Worm (Caenorhabditis elegans) whole organism, late embryonic: Measurements from ENCODE around the gene sre-24.

Experiments
- C38D4.7 ChIP-seq: fragments of 200-800 bp; sonication (Bioruptor generic); optimal IDR thresholded peaks from 2 replicates; lab custom pipeline; 2018; ENCODE audit warnings: mild to moderate bottlenecking, missing genetic modification characterization, moderate library complexity, missing compliant biosample characterization
- F13H6.1 ChIP-seq: sonication (generic microtip); optimal IDR thresholded peaks from 2 replicates; lab custom pipeline; 2016; ENCODE audit warnings: missing genetic modification characterization, missing compliant biosample characterization
- K02D7.2 ChIP-seq: sonication (generic microtip); optimal IDR thresholded peaks from 2 replicates; lab custom pipeline; 2017; ENCODE audit warnings: mild to moderate bottlenecking, missing genetic modification characterization, missing compliant biosample characterization
- ahr-1 ChIP-seq: sonication (generic microtip); optimal IDR thresholded peaks from 2 replicates; lab custom pipeline; 2016; ENCODE audit warnings: missing genetic modification characterization, missing compliant biosample characterization
- ama-1 ChIP-seq: fragments of 150-350 bp; optimal IDR thresholded peaks from 2 replicates; lab custom pipeline; 2014
- ceh-14 ChIP-seq: sonication (generic microtip); optimal IDR thresholded peaks from 2 replicates; lab custom pipeline; 2016; ENCODE audit warnings: missing genotype, missing genetic modification characterization, missing compliant biosample characterization
- ceh-2 ChIP-seq: sonication (generic microtip); optimal IDR thresholded peaks from 2 replicates; lab custom pipeline; 2016; ENCODE audit warnings: missing genotype, missing genetic modification characterization, missing compliant biosample characterization
- ceh-22 ChIP-seq: sonication (generic microtip); optimal IDR thresholded peaks from 2 replicates; lab custom pipeline; 2017; ENCODE audit warnings: missing biosample characterization, missing genetic modification characterization
- ceh-30 ChIP-seq: fragments of 150-350 bp; optimal IDR thresholded peaks from 2 replicates; lab custom pipeline; 2014; ENCODE audit warnings: missing biosample characterization, missing genetic modification characterization
- ceh-31 ChIP-seq: sonication (generic microtip); optimal IDR thresholded peaks from 2 replicates; lab custom pipeline; 2016; ENCODE audit warnings: missing genetic modification characterization, missing compliant biosample characterization
- ceh-34 ChIP-seq: sonication (generic microtip); optimal IDR thresholded peaks from 2 replicates; lab custom pipeline; 2016; ENCODE audit warnings: mild to moderate bottlenecking, missing genetic modification characterization, missing compliant biosample characterization
- ceh-45 ChIP-seq: fragments of 200-800 bp; sonication (Bioruptor generic); IDR thresholded peaks from 2 replicates; pipeline ENCODE4 v1.3.6; 2022; ENCODE audit warnings: missing genetic modification reagents, missing genetic modification characterization, missing compliant biosample characterization
- ceh-48 ChIP-seq: sonication (generic microtip); optimal IDR thresholded peaks from 2 replicates; lab custom pipeline; 2016; ENCODE audit warnings: missing genetic modification characterization, inconsistent platforms, missing compliant biosample characterization
- ceh-9 ChIP-seq: sonication (generic microtip); optimal IDR thresholded peaks from 2 replicates; lab custom pipeline; 2016; ENCODE audit warnings: mild to moderate bottlenecking, missing genetic modification characterization, inconsistent platforms, missing compliant biosample characterization
- che-1 ChIP-seq: sonication (generic microtip); optimal IDR thresholded peaks from 2 replicates; lab custom pipeline; 2016; ENCODE audit warnings: mild to moderate bottlenecking, missing genetic modification characterization, missing compliant biosample characterization
- dmd-4 ChIP-seq: sonication (generic microtip); optimal IDR thresholded peaks from 2 replicates; lab custom pipeline; 2016; ENCODE audit warnings: borderline replicate concordance, missing genetic modification characterization, missing compliant biosample characterization
- dve-1 ChIP-seq: sonication (generic microtip); optimal IDR thresholded peaks from 2 replicates; lab custom pipeline; 2017; ENCODE audit warnings: antibody characterized with exemption, mild to moderate bottlenecking, missing genetic modification characterization, missing compliant biosample characterization
- elt-2 ChIP-seq: sonication (generic microtip); optimal IDR thresholded peaks from 2 replicates; lab custom pipeline; 2016; ENCODE audit warnings: missing genetic modification reagents, missing genetic modification characterization, missing compliant biosample characterization
- ets-4 ChIP-seq: sonication (generic microtip); optimal IDR thresholded peaks from 2 replicates; lab custom pipeline; 2016; ENCODE audit warnings: missing genetic modification characterization, missing compliant biosample characterization
- eyg-1 ChIP-seq: sonication (generic microtip); optimal IDR thresholded peaks from 2 replicates; lab custom pipeline; 2016; ENCODE audit warnings: missing genotype, missing genetic modification characterization, missing compliant biosample characterization
- fax-1 ChIP-seq: sonication (generic microtip); optimal IDR thresholded peaks from 2 replicates; lab custom pipeline; 2016; ENCODE audit warnings: missing genotype, missing genetic modification characterization, missing compliant biosample characterization
- fkh-10 ChIP-seq: fragments of 150-350 bp; optimal IDR thresholded peaks from 2 replicates; lab custom pipeline; 2014; ENCODE audit warnings: missing biosample characterization, missing genetic modification reagents, missing genetic modification characterization
- gmeb-2 ChIP-seq: sonication (generic microtip); optimal IDR thresholded peaks from 2 replicates; lab custom pipeline; 2016; ENCODE audit warnings: missing genetic modification characterization, inconsistent platforms, missing compliant biosample characterization
- hlh-13 ChIP-seq: fragments of 200-800 bp; sonication (Bioruptor generic); optimal IDR thresholded peaks from 2 replicates; lab custom pipeline; 2018; ENCODE audit warnings: mild to moderate bottlenecking, missing genetic modification characterization, missing compliant biosample characterization
- hlh-15 ChIP-seq: sonication (generic microtip); optimal IDR thresholded peaks from 2 replicates; lab custom pipeline; 2016; ENCODE audit warnings: missing genetic modification characterization, missing compliant biosample characterization
- hlh-30 ChIP-seq: sonication (generic microtip); optimal IDR thresholded peaks from 2 replicates; lab custom pipeline; 2017; ENCODE audit warnings: antibody characterized with exemption, missing genetic modification characterization, missing compliant biosample characterization; ENCODE audit not compliant: insufficient read depth
- hlh-8 ChIP-seq: sonication (generic microtip); optimal IDR thresholded peaks from 2 replicates; lab custom pipeline; 2016; ENCODE audit warnings: missing genotype, missing genetic modification characterization, missing compliant biosample characterization
- lim-6 ChIP-seq: sonication (generic microtip); optimal IDR thresholded peaks from 2 replicates; lab custom pipeline; 2016; ENCODE audit warnings: missing genetic modification characterization, missing compliant biosample characterization
- lin-11 ChIP-seq: fragments of 200-800 bp; sonication (Bioruptor generic); optimal IDR thresholded peaks from 2 replicates; lab custom pipeline; 2018; ENCODE audit warnings: mild to moderate bottlenecking, missing genetic modification characterization, missing compliant biosample characterization
- nfya-1 ChIP-seq: sonication (generic microtip); optimal IDR thresholded peaks from 2 replicates; lab custom pipeline; 2017; ENCODE audit warnings: missing genetic modification characterization, mild to moderate bottlenecking, missing compliant biosample characterization, antibody characterized with exemption, moderate library complexity
- odd-2 ChIP-seq: sonication (generic microtip); optimal IDR thresholded peaks from 2 replicates; lab custom pipeline; 2017; ENCODE audit warnings: antibody characterized with exemption, mild to moderate bottlenecking, missing genetic modification characterization, missing compliant biosample characterization
- pag-3 ChIP-seq: sonication (generic microtip); optimal IDR thresholded peaks from 2 replicates; lab custom pipeline; 2016; ENCODE audit warnings: missing compliant biosample characterization, missing genetic modification characterization, borderline replicate concordance
- pax-1 ChIP-seq: fragments of 150-350 bp; optimal IDR thresholded peaks from 2 replicates; lab custom pipeline; 2014; ENCODE audit warnings: missing biosample characterization, missing genetic modification characterization
- pha-4 ChIP-seq: fragments of 150-350 bp; optimal IDR thresholded peaks from 2 replicates; lab custom pipeline; 2018; ENCODE audit warnings: missing biosample characterization, missing genetic modification reagents, missing genetic modification characterization
- pqm-1 ChIP-seq: sonication (generic microtip); optimal IDR thresholded peaks from 2 replicates; lab custom pipeline; 2016; ENCODE audit warnings: missing genetic modification characterization, missing compliant biosample characterization
- rnt-1 ChIP-seq: sonication (generic microtip); optimal IDR thresholded peaks from 2 replicates; lab custom pipeline; 2016; ENCODE audit warnings: missing genetic modification characterization, missing compliant biosample characterization
- sdc-2 ChIP-seq: sonication (generic microtip); optimal IDR thresholded peaks from 2 replicates; lab custom pipeline; 2016; ENCODE audit warnings: missing genotype, missing genetic modification characterization, missing compliant biosample characterization
- sox-4 ChIP-seq: sonication (generic microtip); optimal IDR thresholded peaks from 2 replicates; lab custom pipeline; 2017; ENCODE audit warnings: mild to moderate bottlenecking, missing genetic modification characterization, inconsistent platforms, missing compliant biosample characterization
- tbx-2 ChIP-seq: sonication (generic microtip); optimal IDR thresholded peaks from 2 replicates; lab custom pipeline; 2016; ENCODE audit warnings: missing genetic modification characterization, missing compliant biosample characterization
- tbx-7 ChIP-seq: sonication (generic microtip); optimal IDR thresholded peaks from 2 replicates; lab custom pipeline; 2016; ENCODE audit warnings: missing genotype, missing genetic modification characterization, missing compliant biosample characterization
- ttx-3 ChIP-seq: sonication (generic microtip); optimal IDR thresholded peaks from 2 replicates; lab custom pipeline; 2016; ENCODE audit warnings: missing genetic modification reagents, missing genetic modification characterization, missing compliant biosample characterization
- unc-55 ChIP-seq: sonication (generic microtip); optimal IDR thresholded peaks from 2 replicates; lab custom pipeline; 2017; ENCODE audit warnings: missing biosample characterization, missing genetic modification reagents, missing genetic modification characterization
- unc-86 ChIP-seq: sonication (generic microtip); optimal IDR thresholded peaks from 2 replicates; lab custom pipeline; 2016; ENCODE audit warnings: missing genetic modification characterization, missing compliant biosample characterization
- zip-5 ChIP-seq: sonication (generic microtip); optimal IDR thresholded peaks from 2 replicates; lab custom pipeline; 2016; ENCODE audit warnings: missing genetic modification characterization, missing compliant biosample characterization
- ztf-16 ChIP-seq: sonication (generic microtip); optimal IDR thresholded peaks from 2 replicates; lab custom pipeline; 2017; ENCODE audit warnings: missing genetic modification characterization, missing compliant biosample characterization

The sre-24 gene

ce11 chrV:2896198-2896660 lies 11.7 kb downstream of the sre-24 start, which contains the start of gene pals-32:
TSS of gene pals-32 (plus strand) at chrV:2896610.
- no peak for TF ChIP-seq ttx-3 (tag; lab: Kevin White, UChicago)
- TF ChIP-seq ceh-30 (tag; lab: Kevin White, UChicago): no peak
- TF ChIP-seq odd-2 (tag; lab: Kevin White, UChicago): no peak
- no peak for TF ChIP-seq tbx-2
- no peak for TF ChIP-seq rnt-1
- TF ChIP-seq eyg-1: no peak
- TF ChIP-seq ceh-34 (tag; lab: Kevin White, UChicago): no peak
- no peak for TF ChIP-seq fkh-10 (GFP tag; lab: Kevin White, UChicago)
- no peak for TF ChIP-seq ceh-22
- no peak for TF ChIP-seq ahr-1 (tag; lab: Kevin White, UChicago)
- TF ChIP-seq che-1 (tag; lab: Kevin White, UChicago): no peak
- no peak for TF ChIP-seq pqm-1 (tag; lab: Kevin White, UChicago)

DNA sequence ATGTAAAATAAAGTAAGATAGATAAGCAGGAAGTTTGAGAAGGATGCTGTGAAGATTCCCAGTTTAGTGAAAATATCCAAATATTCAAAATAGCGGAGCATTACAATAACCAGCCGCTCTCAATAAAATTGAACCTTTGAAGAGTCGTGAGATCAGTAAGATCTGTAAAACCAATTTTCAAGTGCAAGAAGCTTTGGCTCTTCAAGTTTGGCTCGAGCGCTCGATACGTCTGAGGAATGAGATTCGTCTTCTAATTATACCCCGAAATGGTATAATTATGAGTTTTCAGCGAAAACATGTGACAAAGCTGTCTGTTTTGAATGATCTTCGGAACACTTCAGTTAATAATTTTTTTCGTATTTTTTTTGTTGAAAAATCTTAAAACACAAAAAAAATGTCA lies 15.4 kb downstream of the sre-24 start, which contains the start of gene str-46:
Gene str-46 (minus strand): TSS at position 101 of the 400 bp plus-strand sequence.
- TF ChIP-seq nfya-1 (tag; lab: Kevin White, UChicago) (no peak), ahr-1 (tag; lab: Kevin White, UChicago) (no peak), hlh-8 (no peak), lim-6 (tag; lab: Kevin White, UChicago) (no peak), elt-2 (tag; lab: Kevin White, UChicago) (no peak), pqm-1 (tag; lab: Kevin White, UChicago) (no peak), ceh-22 (no peak), pax-1 (tag; lab: Kevin White, UChicago) (no peak)
- TF ChIP-seq, all 69 proteins: peak for 0

- TF ChIP-seq hlh-30 (tag; lab: Kevin White, UChicago): no peak
- no peak for TF ChIP-seq ama-1
- no peak for TF ChIP-seq gmeb-2 (tag; lab: Kevin White, UChicago)
- no peak for TF ChIP-seq ceh-48
- no peak for TF ChIP-seq ets-4 (tag; lab: Kevin White, UChicago)
- no peak for TF ChIP-seq pag-3 (tag; lab: Kevin White, UChicago)
- TF ChIP-seq ztf-16 (tag; lab: Kevin White, UChicago): no peak
- TF ChIP-seq fax-1: no peak
- no peak for TF ChIP-seq hlh-13 (GFP tag; lab: Kevin White, UChicago)
- TF ChIP-seq F13H6.1 (tag; lab: Kevin White, UChicago): no peak
Measured at ce11 chrV:2903227-2903626, 18.7 kb downstream of the sre-24 start, which contains the start of gene C31B8.7. TSS of gene C31B8.7 (minus strand) at chrV:2903327.

- TF ChIP-seq dmd-4 (tag; lab: Kevin White, UChicago) (no peak), gmeb-2 (tag; lab: Kevin White, UChicago) (no peak), F13H6.1 (tag; lab: Kevin White, UChicago) (no peak), ceh-31 (tag; lab: Kevin White, UChicago) (no peak), ahr-1 (tag; lab: Kevin White, UChicago) (no peak), nfya-1 (tag; lab: Kevin White, UChicago) (no peak), C38D4.7 (no peak), ceh-2 (tag; lab: Kevin White, UChicago) (no peak), unc-86 (tag; lab: Kevin White, UChicago) (no peak), lim-6 (tag; lab: Kevin White, UChicago) (no peak), odd-2 (tag; lab: Kevin White, UChicago) (no peak), ceh-22 (no peak)
Measured at ce11 chrV:2909525-2909924, 25.0 kb downstream of the sre-24 start, which contains the start of gene zmp-3. TSS of gene zmp-3 (minus strand) at chrV:2909625.

ce11 chrV:2912901-2913300 lies 28.4 kb downstream of the sre-24 start, which contains the start of gene C31B8.9:
TSS of gene C31B8.9 (minus strand) at chrV:2913001.
- TF ChIP-seq pha-4 (tag; lab: Kevin White, UChicago): no peak
- TF ChIP-seq ceh-14: no peak
- TF ChIP-seq lin-11 (tag; lab: Kevin White, UChicago): no peak
- no peak for TF ChIP-seq tbx-7
- no peak for TF ChIP-seq sox-4
- TF ChIP-seq F13H6.1 (tag; lab: Kevin White, UChicago): no peak
- no peak for TF ChIP-seq elt-2 (tag; lab: Kevin White, UChicago)
- TF ChIP-seq zip-5: no peak
- no peak for TF ChIP-seq hlh-8
- no peak for TF ChIP-seq ceh-45 (GFP tag; lab: Robert Waterston, UW)
- TF ChIP-seq ceh-9: no peak
- TF ChIP-seq hlh-15 (tag; lab: Kevin White, UChicago): no peak
- no peak for TF ChIP-seq gmeb-2 (tag; lab: Kevin White, UChicago)
- no peak for TF ChIP-seq K02D7.2 (tag; lab: Kevin White, UChicago)
- TF ChIP-seq dve-1: no peak
- TF ChIP-seq nfya-1 (tag; lab: Kevin White, UChicago): no peak
- no peak for TF ChIP-seq unc-55
- no peak for TF ChIP-seq C38D4.7
- TF ChIP-seq sdc-2 (tag; lab: Kevin White, UChicago): no peak
